Worm (Caenorhabditis elegans) whole organism, L4 larva: Measurements from ENCODE around the gene T28B11.1.

Experiments
- F10B5.3 ChIP-seq: sonication (generic microtip); optimal IDR thresholded peaks from 2 replicates; lab custom pipeline; 2016; ENCODE audit warnings: mild to moderate bottlenecking, missing genetic modification characterization, missing compliant biosample characterization
- F37D6.2 ChIP-seq: sonication (generic microtip); optimal IDR thresholded peaks from 2 replicates; lab custom pipeline; 2016; ENCODE audit warnings: mild to moderate bottlenecking, missing genetic modification characterization, missing compliant biosample characterization
- F49E8.2 ChIP-seq: sonication (generic microtip); optimal IDR thresholded peaks from 2 replicates; lab custom pipeline; 2016; ENCODE audit warnings: missing compliant biosample characterization, mild to moderate bottlenecking, missing genetic modification characterization, borderline replicate concordance
- T26A8.4 ChIP-seq: fragments of 200-800 bp; sonication (Bioruptor generic); IDR thresholded peaks from 2 replicates; pipeline ENCODE4 v1.3.6; 2022; ENCODE audit warnings: missing genetic modification characterization, missing compliant biosample characterization
- Y48G9A.11 ChIP-seq: fragments of 200-800 bp; sonication (Bioruptor generic); IDR thresholded peaks from 2 replicates; pipeline ENCODE4 v1.3.6; 2022; ENCODE audit warnings: missing genetic modification reagents, missing genetic modification characterization, missing compliant biosample characterization
- ZK337.2 ChIP-seq: fragments of 200-800 bp; sonication (Bioruptor generic); IDR thresholded peaks from 2 replicates; pipeline ENCODE4 v1.3.6; 2022; ENCODE audit warnings: missing genetic modification reagents, missing genetic modification characterization, missing compliant biosample characterization
- aha-1 ChIP-seq: fragments of 150-350 bp; peaks from one replicate; lab custom pipeline; 2014; ENCODE audit warnings: missing biosample characterization, missing genetic modification characterization
- aly-2 ChIP-seq: sonication (generic microtip); optimal IDR thresholded peaks from 2 replicates; lab custom pipeline; 2018; ENCODE audit warnings: missing biosample characterization, missing genetic modification characterization
- ceh-28 ChIP-seq: fragments of 150-350 bp; optimal IDR thresholded peaks from 2 replicates; lab custom pipeline; 2014; ENCODE audit warnings: missing biosample characterization, missing genetic modification reagents, missing genetic modification characterization
- ceh-82 ChIP-seq: sonication (generic microtip); optimal IDR thresholded peaks from 2 replicates; lab custom pipeline; 2017; ENCODE audit warnings: missing biosample characterization, missing genetic modification characterization
- ces-1 ChIP-seq: fragments of 150-350 bp; sonication (generic microtip); optimal IDR thresholded peaks from 4 replicates; lab custom pipeline; 2014; ENCODE audit warnings: missing biosample characterization, missing genetic modification reagents, missing genetic modification characterization
- daf-12 ChIP-seq: fragments of 150-350 bp; optimal IDR thresholded peaks from 2 replicates; lab custom pipeline; 2014; ENCODE audit warnings: missing biosample characterization, missing genetic modification reagents, missing genetic modification characterization
- dmd-6 ChIP-seq: fragments of 200-800 bp; sonication (Bioruptor generic); IDR thresholded peaks from 2 replicates; pipeline ENCODE4 v1.3.6; 2022; ENCODE audit warnings: missing genetic modification reagents, missing genetic modification characterization, missing compliant biosample characterization
- dmd-8 ChIP-seq: fragments of 200-800 bp; sonication (Bioruptor generic); IDR thresholded peaks from 2 replicates; pipeline ENCODE4 v1.3.6; 2022; ENCODE audit warnings: missing genetic modification characterization, missing compliant biosample characterization
- dpl-1 ChIP-seq: fragments of 150-350 bp; optimal IDR thresholded peaks from 2 replicates; lab custom pipeline; 2014; ENCODE audit warnings: missing biosample characterization, missing genetic modification reagents, missing genetic modification characterization
- dve-1 ChIP-seq: sonication (generic microtip); optimal IDR thresholded peaks from 2 replicates; lab custom pipeline; 2017; ENCODE audit warnings: antibody characterized with exemption, mild to moderate bottlenecking, missing genetic modification characterization, missing compliant biosample characterization; ENCODE audit not compliant: insufficient read depth
- fkh-10 ChIP-seq: fragments of 150-350 bp; optimal IDR thresholded peaks from 2 replicates; lab custom pipeline; 2014; ENCODE audit warnings: missing biosample characterization, missing genetic modification reagents, missing genetic modification characterization
- fos-1 ChIP-seq: fragments of 150-350 bp; optimal IDR thresholded peaks from 2 replicates; lab custom pipeline; 2014; ENCODE audit warnings: missing biosample characterization, missing genetic modification characterization
- gei-8 ChIP-seq: fragments of 200-800 bp; sonication (Bioruptor generic); optimal IDR thresholded peaks from 2 replicates; lab custom pipeline; 2018; ENCODE audit warnings: mild to moderate bottlenecking, missing genetic modification characterization, missing compliant biosample characterization
- hlh-11 ChIP-seq: fragments of 200-800 bp; sonication (Bioruptor generic); optimal IDR thresholded peaks from 2 replicates; lab custom pipeline; 2018; ENCODE audit warnings: mild to moderate bottlenecking, missing genetic modification characterization, missing compliant biosample characterization
- hmg-1.1 ChIP-seq: fragments of 200-800 bp; sonication (Bioruptor generic); IDR thresholded peaks from 2 replicates; pipeline ENCODE4 v1.3.6; 2022; ENCODE audit warnings: missing genetic modification reagents, missing genetic modification characterization, missing compliant biosample characterization
- jun-1 ChIP-seq: fragments of 150-350 bp; optimal IDR thresholded peaks from 2 replicates; lab custom pipeline; 2014; ENCODE audit warnings: missing biosample characterization, missing genetic modification reagents, missing genetic modification characterization
- lim-7 ChIP-seq: fragments of 200-800 bp; sonication (Bioruptor generic); IDR thresholded peaks from 2 replicates; pipeline ENCODE4 v1.3.6; 2022; ENCODE audit warnings: missing genetic modification characterization, missing compliant biosample characterization
- lin-1 ChIP-seq: fragments of 200-800 bp; sonication (Bioruptor generic); IDR thresholded peaks from 2 replicates; pipeline ENCODE4 v1.3.6; 2022; ENCODE audit warnings: missing genetic modification reagents, missing genetic modification characterization, missing compliant biosample characterization
- lin-15B ChIP-seq: fragments of 150-350 bp; sonication (generic microtip); optimal IDR thresholded peaks from 3 replicates; lab custom pipeline; 2014; ENCODE audit warnings: missing biosample characterization, missing genetic modification characterization
- lsy-2 ChIP-seq, 2 experiments: fragments of 150-350 bp in 1 of 2; sonication (generic microtip) in 1 of 2; optimal IDR thresholded peaks; 2 replicates each; lab custom pipeline; 2014 to 2017; ENCODE audit warnings: missing biosample characterization in 2 of 2, missing genetic modification characterization in 2 of 2
- madf-5 ChIP-seq, 2 experiments: fragments of 200-800 bp; sonication (Bioruptor generic); IDR thresholded peaks; 2 replicates each; pipeline ENCODE4 v1.3.6; 2022; ENCODE audit warnings: missing compliant biosample characterization in 2 of 2, missing genetic modification characterization in 2 of 2
- madf-9 ChIP-seq: fragments of 200-800 bp; sonication (Bioruptor generic); conservative IDR thresholded peaks from 2 replicates; pipeline ENCODE4 v1.3.6; 2022; ENCODE audit warnings: missing genetic modification reagents, missing genetic modification characterization, missing compliant biosample characterization
- mep-1 ChIP-seq: fragments of 150-350 bp; sonication (generic microtip); optimal IDR thresholded peaks from 3 replicates; lab custom pipeline; 2014; ENCODE audit warnings: missing biosample characterization, missing genetic modification characterization
- mes-2 ChIP-seq: sonication (generic microtip); optimal IDR thresholded peaks from 2 replicates; lab custom pipeline; 2016; ENCODE audit warnings: missing genotype, mild to moderate bottlenecking, missing genetic modification characterization, missing compliant biosample characterization; ENCODE audit not compliant: poor library complexity, severe bottlenecking
- mxl-3 ChIP-seq: fragments of 200-800 bp; sonication (Bioruptor generic); optimal IDR thresholded peaks from 2 replicates; lab custom pipeline; 2018; ENCODE audit warnings: mild to moderate bottlenecking, missing genetic modification characterization, missing compliant biosample characterization
- nhr-11 ChIP-seq: fragments of 150-350 bp; optimal IDR thresholded peaks from 2 replicates; lab custom pipeline; 2014; ENCODE audit warnings: missing biosample characterization, missing genetic modification characterization
- nhr-25 ChIP-seq: sonication (generic microtip); optimal IDR thresholded peaks from 2 replicates; lab custom pipeline; 2017; ENCODE audit warnings: missing genetic modification characterization, mild to moderate bottlenecking, missing compliant biosample characterization, antibody characterized with exemption, moderate library complexity, borderline replicate concordance; ENCODE audit not compliant: insufficient read depth
- nhr-28 ChIP-seq: fragments of 150-350 bp; optimal IDR thresholded peaks from 2 replicates; lab custom pipeline; 2014; ENCODE audit warnings: missing biosample characterization, missing genetic modification characterization
- pqm-1 ChIP-seq: sonication (generic microtip); optimal IDR thresholded peaks from 2 replicates; lab custom pipeline; 2017; ENCODE audit warnings: missing biosample characterization, missing genetic modification characterization
- saeg-2 ChIP-seq: fragments of 200-800 bp; sonication (Bioruptor generic); IDR thresholded peaks from 2 replicates; pipeline ENCODE4 v1.3.6; 2022; ENCODE audit warnings: missing genetic modification reagents, missing genetic modification characterization, missing compliant biosample characterization
- spr-3 ChIP-seq: fragments of 200-800 bp; sonication (Bioruptor generic); optimal IDR thresholded peaks from 2 replicates; lab custom pipeline; 2018; ENCODE audit warnings: mild to moderate bottlenecking, missing genetic modification characterization, missing compliant biosample characterization
- tra-1 ChIP-seq: fragments of 200-800 bp; sonication (Bioruptor generic); IDR thresholded peaks from 2 replicates; pipeline ENCODE4 v1.3.6; 2022; ENCODE audit warnings: missing genetic modification reagents, missing genetic modification characterization, missing compliant biosample characterization
- unc-130 ChIP-seq: sonication (generic microtip); optimal IDR thresholded peaks from 2 replicates; lab custom pipeline; 2016; ENCODE audit warnings: missing genetic modification reagents, missing genetic modification characterization, missing compliant biosample characterization
- unc-39 ChIP-seq: sonication (generic microtip); optimal IDR thresholded peaks from 2 replicates; lab custom pipeline; 2017; ENCODE audit warnings: missing biosample characterization, missing genetic modification characterization
- unc-62 ChIP-seq, 3 experiments: fragments of 150-350 bp in 1 of 3; sonication (generic microtip); optimal IDR thresholded peaks in 2 of 3; peaks in 1 of 3; 1 replicate in 1 of 3; 2 replicates in 2 of 3; lab custom pipeline; 2014 to 2017; ENCODE audit warnings: missing biosample characterization in 3 of 3, missing genetic modification characterization in 3 of 3, missing genetic modification reagents in 3 of 3, missing genotype in 1 of 3
- ztf-11 ChIP-seq: fragments of 150-350 bp; optimal IDR thresholded peaks from 2 replicates; lab custom pipeline; 2014; ENCODE audit warnings: missing biosample characterization, missing genetic modification characterization

T28B11.1 gene

ce11 chrV:10684748-10685147 lies 47.5 kb downstream of the T28B11.1 start:
- TF ChIP-seq aly-2 (tag; lab: Kevin White, UChicago) (no peak), fkh-10 (GFP tag; lab: Kevin White, UChicago) (peak; percentile 18), gei-8 (GFP tag; lab: Kevin White, UChicago) (no peak), ces-1 (GFP tag; lab: Kevin White, UChicago) (peak; percentile 23)

ce11 chrV:10683458-10683857 lies 48.8 kb downstream of the T28B11.1 start:
- TF ChIP-seq lin-15B (tag; lab: Kevin White, UChicago), result no peak
- no peak for TF ChIP-seq Y48G9A.11 (GFP tag; lab: Robert Waterston, UW)
- TF ChIP-seq ces-1 (GFP tag; lab: Kevin White, UChicago), result no peak
- no peak for TF ChIP-seq unc-62 (GFP tag; optimal IDR thresholded peaks at IDR 0.05 in 1 of 2; lab: Kevin White, UChicago)
- no peak for TF ChIP-seq unc-62 (tag; optimal IDR thresholded peaks at IDR 0.05; lab: Kevin White, UChicago)
- no peak for TF ChIP-seq mxl-3 (GFP tag; lab: Kevin White, UChicago)
- TF ChIP-seq dmd-6 (GFP tag; lab: Robert Waterston, UW), result no peak
- TF ChIP-seq unc-39 (tag; lab: Kevin White, UChicago), result no peak
- TF ChIP-seq unc-130 (GFP tag; lab: Kevin White, UChicago), result no peak
- no peak for TF ChIP-seq ZK337.2
- no peak for TF ChIP-seq F37D6.2 (tag; lab: Kevin White, UChicago)
- no peak for TF ChIP-seq nhr-25 (tag; lab: Kevin White, UChicago)
- TF ChIP-seq nhr-28 (tag; lab: Kevin White, UChicago), result no peak
- TF ChIP-seq aha-1 (tag; lab: Kevin White, UChicago), result no peak

- TF ChIP-seq tra-1 (GFP tag; lab: Robert Waterston, UW), result no peak
- peak; percentile 22 for TF ChIP-seq aha-1 (tag; lab: Kevin White, UChicago)
These were observed 50.1 kb downstream of the T28B11.1 start, which contains the start of gene gsp-1 for ce11 chrV:10682122-10682521. Gene gsp-1 (plus strand): TSS chrV:10682422.

- TF ChIP-seq dmd-8 (GFP tag; lab: Robert Waterston, UW) (no peak), lin-1 (GFP tag; lab: Robert Waterston, UW) (peak; percentile 23; the same call in 1 of the 2 replicates), spr-3 (no peak), ztf-11 (tag; lab: Kevin White, UChicago) (no peak), fos-1 (tag; lab: Kevin White, UChicago) (no peak), hmg-1.1 (GFP tag; lab: Robert Waterston, UW) (peak; percentile 53; the same call in 1 of the 2 replicates), mes-2 (tag; lab: Kevin White, UChicago) (no peak), nhr-11 (tag; lab: Kevin White, UChicago) (peak; percentile 63), ceh-82 (tag; lab: Kevin White, UChicago) (no peak), dpl-1 (GFP tag; lab: Kevin White, UChicago) (peak; percentile 1), pqm-1 (tag; lab: Kevin White, UChicago) (peak; percentile 47), lim-7 (GFP tag; lab: Robert Waterston, UW) (0 out of 2 replicates have a peak, but pooled peaks have one; percentile 17), saeg-2 (GFP tag; lab: Robert Waterston, UW) (no peak), madf-5 (GFP tag; IDR thresholded peaks at IDR 0.05; lab: Robert Waterston, UW) (no peak), ces-1 (GFP tag; lab: Kevin White, UChicago) (no peak), daf-12 (tag; lab: Kevin White, UChicago) (no peak), ZK337.2 (no peak), F10B5.3 (tag; lab: Kevin White, UChicago) (no peak), mep-1 (tag; lab: Kevin White, UChicago) (peak; percentile 11), dve-1 (tag; lab: Kevin White, UChicago) (peak; percentile 64), T26A8.4 (GFP tag; lab: Robert Waterston, UW) (0 out of 2 replicates have a peak, but pooled peaks have one; percentile 39), gei-8 (GFP tag; lab: Kevin White, UChicago) (peak; percentile 6), madf-9 (GFP tag; lab: Robert Waterston, UW) (no peak), hlh-11 (tag; lab: Kevin White, UChicago) (peak; percentile 73), jun-1 (tag; lab: Kevin White, UChicago) (no peak), nhr-28 (tag; lab: Kevin White, UChicago) (peak; percentile 57), lsy-2 (tag; optimal IDR thresholded peaks at IDR 0.05; lab: Kevin White, UChicago) (peak in 1 of 2 experiments; percentile 6), F49E8.2 (tag; lab: Kevin White, UChicago) (no peak), Y48G9A.11 (GFP tag; lab: Robert Waterston, UW) (no peak), mxl-3 (GFP tag; lab: Kevin White, UChicago) (peak; percentile 88), ceh-28 (tag; lab: Kevin White, UChicago) (peak; percentile 43)
These were observed 50.9 kb downstream of the T28B11.1 start for ce11 chrV:10681117-10681959.
